Fruit fly (Drosophila melanogaster) whole organism, embryonic: Measurements from ENCODE around the gene Mer.

ENCODE experiments used
- ATbp ChIP-seq: fragments of 200-800 bp; sonication (Bioruptor generic); optimal IDR thresholded peaks from 2 replicates; lab custom pipeline; 2017; ENCODE audit warnings: missing biosample characterization, mild to moderate bottlenecking, missing genetic modification characterization, missing genetic modification reagents
- Antp ChIP-seq: fragments of 200-800 bp; sonication (Bioruptor generic); optimal IDR thresholded peaks from 3 replicates; lab custom pipeline; 2016; ENCODE audit warnings: missing biosample characterization, missing genetic modification characterization
- CG12299 ChIP-seq: fragments of 200-800 bp; sonication (Bioruptor generic); optimal IDR thresholded peaks from 2 replicates; lab custom pipeline; 2018; ENCODE audit warnings: missing biosample characterization, mild to moderate bottlenecking, missing genetic modification characterization
- CG1233 ChIP-seq: fragments of 200-800 bp; sonication (Bioruptor generic); optimal IDR thresholded peaks from 4 replicates; lab custom pipeline; 2018; ENCODE audit warnings: missing biosample characterization, mild to moderate bottlenecking, missing genetic modification characterization
- CG12744 ChIP-seq: fragments of 200-800 bp; sonication (Bioruptor generic); optimal IDR thresholded peaks from 2 replicates; lab custom pipeline; 2016; ENCODE audit warnings: missing biosample characterization, missing genetic modification characterization
- CG13287 ChIP-seq: fragments of 200-800 bp; sonication (Bioruptor generic); IDR thresholded peaks from 2 replicates; pipeline ENCODE4 v1.3.6; 2022; ENCODE audit warnings: missing biosample characterization, missing genetic modification characterization; ENCODE audit not compliant: partially characterized antibody
- CG15479 ChIP-seq: fragments of 200-800 bp; sonication (Bioruptor generic); optimal IDR thresholded peaks from 3 replicates; lab custom pipeline; 2019; ENCODE audit warnings: missing biosample characterization, mild to moderate bottlenecking, missing genetic modification characterization, moderate library complexity
- CG15696 ChIP-seq: fragments of 200-800 bp; sonication (Bioruptor generic); optimal IDR thresholded peaks from 2 replicates; lab custom pipeline; 2019; ENCODE audit warnings: missing biosample characterization, mild to moderate bottlenecking, missing genetic modification characterization, moderate library complexity
- CG16815 ChIP-seq: fragments of 200-800 bp; sonication (Bioruptor generic); optimal IDR thresholded peaks from 3 replicates; lab custom pipeline; 2017; ENCODE audit warnings: missing biosample characterization, mild to moderate bottlenecking, missing genetic modification characterization
- CG17361 ChIP-seq: fragments of 200-800 bp; sonication (Bioruptor generic); IDR thresholded peaks from 3 replicates; pipeline ENCODE4 v1.3.6; 2022; ENCODE audit warnings: missing biosample characterization, missing genetic modification characterization
- CG2202 ChIP-seq: fragments of 200-800 bp; sonication (Bioruptor generic); optimal IDR thresholded peaks from 2 replicates; lab custom pipeline; 2018; ENCODE audit warnings: missing biosample characterization, mild to moderate bottlenecking, missing genetic modification characterization
- CG2889 ChIP-seq: fragments of 200-800 bp; sonication (Bioruptor generic); IDR thresholded peaks from 3 replicates; pipeline ENCODE4 v1.3.6; 2022; ENCODE audit warnings: missing biosample characterization, missing genetic modification characterization
- CG4404 ChIP-seq: fragments of 200-800 bp; sonication (Bioruptor generic); IDR thresholded peaks from 2 replicates; pipeline ENCODE4 v1.3.6; 2022; ENCODE audit warnings: missing biosample characterization, missing genetic modification characterization
- CG4820 ChIP-seq: fragments of 200-800 bp; sonication (Bioruptor generic); optimal IDR thresholded peaks from 3 replicates; lab custom pipeline; 2016; ENCODE audit warnings: missing biosample characterization, missing genetic modification characterization
- CG6791 ChIP-seq: fragments of 200-800 bp; sonication (Bioruptor generic); IDR thresholded peaks from 3 replicates; pipeline ENCODE4 v1.3.6; 2022; ENCODE audit warnings: missing biosample characterization, missing genetic modification characterization; ENCODE audit not compliant: partially characterized antibody
- CG6813 ChIP-seq: fragments of 200-800 bp; sonication (Bioruptor generic); optimal IDR thresholded peaks from 2 replicates; lab custom pipeline; 2017; ENCODE audit warnings: missing biosample characterization, missing genetic modification characterization, mild to moderate bottlenecking, moderate library complexity, missing genetic modification reagents
- CG7372 ChIP-seq: fragments of 200-800 bp; sonication (Bioruptor generic); IDR thresholded peaks from 2 replicates; pipeline ENCODE4 v1.3.6; 2022; ENCODE audit warnings: missing biosample characterization, missing genetic modification characterization
- CG7786 ChIP-seq: fragments of 200-800 bp; sonication (Bioruptor generic); optimal IDR thresholded peaks from 2 replicates; lab custom pipeline; 2016; ENCODE audit warnings: missing biosample characterization, missing genetic modification characterization
- CG7987 ChIP-seq: fragments of 200-800 bp; sonication (Bioruptor generic); optimal IDR thresholded peaks from 2 replicates; lab custom pipeline; 2018; ENCODE audit warnings: missing biosample characterization, mild to moderate bottlenecking, missing genetic modification characterization, moderate library complexity
- CG8924 ChIP-seq: fragments of 200-800 bp; optimal IDR thresholded peaks from 3 replicates; lab custom pipeline; 2019; ENCODE audit warnings: missing biosample characterization, mild to moderate bottlenecking, missing genetic modification characterization, moderate library complexity
- CG9609 ChIP-seq: fragments of 200-800 bp; sonication (Bioruptor generic); optimal IDR thresholded peaks from 3 replicates; lab custom pipeline; 2016; ENCODE audit warnings: missing biosample characterization, missing genetic modification characterization
- CG9727 ChIP-seq: fragments of 200-800 bp; sonication (Bioruptor generic); optimal IDR thresholded peaks from 3 replicates; lab custom pipeline; 2017; ENCODE audit warnings: missing biosample characterization, mild to moderate bottlenecking, missing genetic modification characterization
- CG9797 ChIP-seq: fragments of 200-800 bp; sonication (Bioruptor generic); optimal IDR thresholded peaks from 3 replicates; lab custom pipeline; 2018; ENCODE audit warnings: missing biosample characterization, mild to moderate bottlenecking, missing genetic modification characterization
- CHES-1-like ChIP-seq: fragments of 200-800 bp; sonication (Bioruptor generic); optimal IDR thresholded peaks from 2 replicates; lab custom pipeline; 2016; ENCODE audit warnings: missing biosample characterization, missing genetic modification characterization
- E2f2 ChIP-seq: fragments of 200-800 bp; sonication (Bioruptor generic); IDR thresholded peaks from 2 replicates; pipeline ENCODE4 v1.3.6; 2022; ENCODE audit warnings: missing biosample characterization, missing genetic modification characterization
- Gug ChIP-seq: fragments of 200-800 bp; sonication (Bioruptor generic); IDR thresholded peaks from 4 replicates; pipeline ENCODE4 v1.3.6; 2022; ENCODE audit warnings: missing biosample characterization, missing genetic modification characterization
- HLH3B ChIP-seq: fragments of 200-800 bp; sonication (Bioruptor generic); IDR thresholded peaks from 2 replicates; pipeline ENCODE4 v1.3.6; 2022; ENCODE audit warnings: missing biosample characterization, missing genetic modification characterization
- Hand ChIP-seq: fragments of 200-800 bp; sonication (Bioruptor generic); optimal IDR thresholded peaks from 2 replicates; lab custom pipeline; 2017; ENCODE audit warnings: mild to moderate bottlenecking, missing biosample characterization, missing genetic modification reagents, missing genetic modification characterization
- Scr ChIP-seq: fragments of 200-800 bp; sonication (Bioruptor generic); IDR thresholded peaks from 2 replicates; pipeline ENCODE4 v1.3.6; 2022; ENCODE audit warnings: missing biosample characterization, missing genetic modification characterization; ENCODE audit not compliant: partially characterized antibody
- Sry-δ ChIP-seq: fragments of 200-800 bp; sonication (Bioruptor generic); optimal IDR thresholded peaks from 2 replicates; lab custom pipeline; 2016; ENCODE audit warnings: missing biosample characterization, missing genetic modification characterization
- Ssrp ChIP-seq: fragments of 200-800 bp; sonication (Bioruptor generic); optimal IDR thresholded peaks from 2 replicates; lab custom pipeline; 2018; ENCODE audit warnings: missing biosample characterization, mild to moderate bottlenecking, missing genetic modification characterization, moderate library complexity
- Tbp ChIP-seq: fragments of >200 bp; optimal IDR thresholded peaks from 2 replicates; lab custom pipeline; 2018; ENCODE audit warnings: missing biosample characterization, missing genetic modification characterization
- Xrp1 ChIP-seq: fragments of 200-800 bp; sonication (Bioruptor generic); IDR thresholded peaks from 2 replicates; pipeline ENCODE4 v1.3.6; 2022; ENCODE audit warnings: missing biosample characterization, missing genetic modification characterization
- ab ChIP-seq: fragments of 200-800 bp; sonication (Bioruptor generic); optimal IDR thresholded peaks from 2 replicates; lab custom pipeline; 2016; ENCODE audit warnings: missing biosample characterization, missing genetic modification characterization
- aop ChIP-seq: fragments of 200-800 bp; sonication (Bioruptor generic); IDR thresholded peaks from 2 replicates; pipeline ENCODE4 v1.3.6; 2022; ENCODE audit warnings: missing biosample characterization, missing genetic modification characterization
- ase ChIP-seq: fragments of 200-800 bp; sonication (Bioruptor generic); IDR thresholded peaks from 3 replicates; pipeline ENCODE4 v1.3.6; 2022; ENCODE audit warnings: missing biosample characterization, missing genetic modification characterization
- ci ChIP-seq: fragments of 200-800 bp; sonication (Bioruptor generic); IDR thresholded peaks from 3 replicates; pipeline ENCODE4 v1.3.6; 2022; ENCODE audit warnings: missing biosample characterization, missing genetic modification characterization
- dysf ChIP-seq: fragments of 200-800 bp; sonication (Bioruptor generic); IDR thresholded peaks from 3 replicates; pipeline ENCODE4 v1.3.6; 2022; ENCODE audit warnings: missing biosample characterization, missing genetic modification characterization
- fd3F ChIP-seq: fragments of 200-800 bp; sonication (Bioruptor generic); optimal IDR thresholded peaks from 2 replicates; lab custom pipeline; 2018; ENCODE audit warnings: missing biosample characterization, mild to moderate bottlenecking, missing genetic modification characterization, moderate library complexity
- grau ChIP-seq: fragments of 200-800 bp; optimal IDR thresholded peaks from 3 replicates; lab custom pipeline; 2019; ENCODE audit warnings: missing biosample characterization, mild to moderate bottlenecking, missing genetic modification characterization, moderate library complexity
- gro ChIP-seq: fragments of 200-800 bp; sonication (Bioruptor generic); optimal IDR thresholded peaks from 2 replicates; lab custom pipeline; 2016; ENCODE audit warnings: missing biosample characterization, missing genetic modification characterization
- gt ChIP-seq: fragments of 200-800 bp; sonication (Bioruptor generic); IDR thresholded peaks from 2 replicates; pipeline ENCODE4 v1.3.6; 2022; ENCODE audit warnings: missing biosample characterization, missing genetic modification characterization
- her ChIP-seq: fragments of 200-800 bp; sonication (Bioruptor generic); optimal IDR thresholded peaks from 2 replicates; lab custom pipeline; 2016; ENCODE audit warnings: missing biosample characterization, missing genetic modification characterization
- ind ChIP-seq: fragments of 200-800 bp; sonication (Bioruptor generic); optimal IDR thresholded peaks from 3 replicates; lab custom pipeline; 2016; ENCODE audit warnings: missing biosample characterization, missing genetic modification characterization
- jumu ChIP-seq: fragments of 200-800 bp; sonication (Bioruptor generic); optimal IDR thresholded peaks from 3 replicates; lab custom pipeline; 2016; ENCODE audit warnings: missing biosample characterization, missing genetic modification characterization
- klu ChIP-seq: fragments of 200-800 bp; sonication (Bioruptor generic); IDR thresholded peaks from 2 replicates; pipeline ENCODE4 v1.3.6; 2022; ENCODE audit warnings: missing biosample characterization, missing genetic modification characterization
- nau ChIP-seq: fragments of 200-800 bp; sonication (Bioruptor generic); optimal IDR thresholded peaks from 3 replicates; lab custom pipeline; 2017; ENCODE audit warnings: missing biosample characterization, mild to moderate bottlenecking, missing genetic modification characterization, missing genetic modification reagents
- sd ChIP-seq: fragments of 200-800 bp; sonication (Bioruptor generic); optimal IDR thresholded peaks from 3 replicates; lab custom pipeline; 2018; ENCODE audit warnings: missing biosample characterization, mild to moderate bottlenecking, missing genetic modification characterization, moderate library complexity
- ttk ChIP-seq: fragments of 200-800 bp; sonication (Bioruptor generic); IDR thresholded peaks from 2 replicates; pipeline ENCODE4 v2.1.2; 2022; ENCODE audit warnings: missing biosample characterization, missing genetic modification characterization
- z ChIP-seq: fragments of 200-800 bp; sonication (Bioruptor generic); IDR thresholded peaks from 3 replicates; pipeline ENCODE4 v1.3.6; 2022; ENCODE audit warnings: missing biosample characterization, missing genetic modification characterization

The Mer gene

dm6 chrX:19651757-19652419 lies 41.4 kb downstream of the Mer start, which contains the start of the genes Ranbp21 and Elys (continued):
- peak; percentile 36 for TF ChIP-seq Ssrp
- peak; percentile 78 for TF ChIP-seq jumu
- peak; percentile 32; the same call in 1 of the 2 replicates for TF ChIP-seq CG7372 (GFP tag; lab: Robert Waterston, UW)
- TF ChIP-seq CHES-1-like (GFP tag; lab: Kevin White, UChicago), result peak; percentile 82
- TF ChIP-seq Hand (GFP tag; lab: Kevin White, UChicago), result no peak
- peak; percentile 56 for TF ChIP-seq CG7786
- peak; percentile 16 for TF ChIP-seq CG4820
- no peak for TF ChIP-seq CG6813 (GFP tag; lab: Kevin White, UChicago)
- peak; percentile 25; the same call in 1 of the 2 replicates for TF ChIP-seq HLH3B (GFP tag; lab: Robert Waterston, UW)
- TF ChIP-seq ATbp (GFP tag; lab: Kevin White, UChicago), result no peak
- no peak for TF ChIP-seq nau (GFP tag; lab: Kevin White, UChicago)
- no peak for TF ChIP-seq ab (GFP tag; lab: Kevin White, UChicago)
- peak; percentile 50 for TF ChIP-seq Scr (GFP tag; lab: Robert Waterston, UW)
- TF ChIP-seq CG9609 (GFP tag; lab: Kevin White, UChicago), result peak; percentile 71
- peak; percentile 58 for TF ChIP-seq klu (GFP tag; lab: Robert Waterston, UW)
- TF ChIP-seq dysf (GFP tag; lab: Robert Waterston, UW), result peak; percentile 55
- TF ChIP-seq Gug (GFP tag; lab: Robert Waterston, UW), result peak; percentile 69; the same call in 3 of the 4 replicates
- no peak; the same call in 2 of the 3 replicates for TF ChIP-seq CG17361 (GFP tag; lab: Robert Waterston, UW)
- TF ChIP-seq sd (tag; lab: Kevin White, UChicago), result no peak
- peak; percentile 40 for TF ChIP-seq CG9797 (GFP tag; lab: Kevin White, UChicago)
- peak; percentile 51; the same call in 1 of the 2 replicates for TF ChIP-seq ttk (GFP tag; lab: Robert Waterston, UW)
- peak; percentile 55 for TF ChIP-seq CG13287 (GFP tag; lab: Robert Waterston, UW)
- peak; percentile 72 for TF ChIP-seq Antp (GFP tag; lab: Kevin White, UChicago)
- peak; percentile 23 for TF ChIP-seq CG1233
- peak; percentile 50; the same call in 1 of the 3 replicates for TF ChIP-seq ase (GFP tag; lab: Robert Waterston, UW)
- TF ChIP-seq her, result peak; percentile 14
- TF ChIP-seq E2f2 (GFP tag; lab: Robert Waterston, UW), result peak; percentile 61
- no peak for TF ChIP-seq CG15696 (tag; lab: Kevin White, UChicago)
- TF ChIP-seq CG8924, result peak; percentile 21
- TF ChIP-seq CG4404 (GFP tag; lab: Robert Waterston, UW), result peak; percentile 54; the same call in 1 of the 2 replicates
- TF ChIP-seq CG15479 (GFP tag; lab: Kevin White, UChicago), result peak; percentile 76
- peak; percentile 56; the same call in 1 of the 3 replicates for TF ChIP-seq ci (GFP tag; lab: Robert Waterston, UW)
- TF ChIP-seq Xrp1 (GFP tag; lab: Robert Waterston, UW), result peak; percentile 60
- no peak for TF ChIP-seq z (GFP tag; lab: Robert Waterston, UW)
- no peak for TF ChIP-seq CG7987
- TF ChIP-seq ind (GFP tag; lab: Kevin White, UChicago), result peak; percentile 59
- peak; percentile 40 for TF ChIP-seq grau (tag; lab: Kevin White, UChicago)
- TF ChIP-seq CG6791 (GFP tag; lab: Robert Waterston, UW), result peak; percentile 6; the same call in 1 of the 3 replicates
- 0 out of 3 replicates have a peak, but pooled peaks have one; percentile 27 for TF ChIP-seq CG2889 (GFP tag; lab: Robert Waterston, UW)
- no peak for TF ChIP-seq gt (GFP tag; lab: Robert Waterston, UW)
- TF ChIP-seq CG2202, result no peak
- peak; percentile 21 for TF ChIP-seq CG12744 (GFP tag; lab: Kevin White, UChicago)
- TF ChIP-seq CG12299 (tag; lab: Kevin White, UChicago), result no peak
- TF ChIP-seq CG16815, result no peak
- TF ChIP-seq Tbp, result no peak
- TF ChIP-seq gro, result no peak
- TF ChIP-seq CG9727 (GFP tag; lab: Kevin White, UChicago), result peak; percentile 59
- no peak for TF ChIP-seq aop (GFP tag; lab: Robert Waterston, UW)
- peak; percentile 79 for TF ChIP-seq Sry-δ
- TF ChIP-seq fd3F (GFP tag; lab: Kevin White, UChicago), result peak; percentile 3
